Worm (Caenorhabditis elegans) whole organism, L2 larva: ENCODE results near the gene C49C8.2.

ENCODE experiments used
- C34F6.9 ChIP-seq: fragments of 150-350 bp; optimal IDR thresholded peaks from 2 replicates; lab custom pipeline; 2014; ENCODE audit warnings: missing biosample characterization, missing genetic modification characterization
- F13H6.1 ChIP-seq: sonication (generic microtip); optimal IDR thresholded peaks from 2 replicates; lab custom pipeline; 2016; ENCODE audit warnings: missing genetic modification characterization, missing compliant biosample characterization
- R02D3.7 ChIP-seq: fragments of 150-350 bp; optimal IDR thresholded peaks from 2 replicates; lab custom pipeline; 2014; ENCODE audit warnings: missing biosample characterization, missing genetic modification characterization
- Y55F3AM.14 ChIP-seq: fragments of 200-800 bp; sonication (Bioruptor generic); optimal IDR thresholded peaks from 2 replicates; lab custom pipeline; 2018; ENCODE audit warnings: mild to moderate bottlenecking, missing genetic modification characterization, missing compliant biosample characterization
- ZK546.5 ChIP-seq: sonication (generic microtip); optimal IDR thresholded peaks from 2 replicates; lab custom pipeline; 2017; ENCODE audit warnings: missing biosample characterization, missing genetic modification characterization
- alr-1 ChIP-seq: fragments of 150-350 bp; optimal IDR thresholded peaks from 2 replicates; lab custom pipeline; 2014; ENCODE audit warnings: missing biosample characterization, missing genetic modification characterization
- aly-2 ChIP-seq: fragments of 150-350 bp; optimal IDR thresholded peaks from 2 replicates; lab custom pipeline; 2014; ENCODE audit warnings: missing biosample characterization, missing genetic modification characterization
- ama-1 ChIP-seq: fragments of 150-350 bp; optimal IDR thresholded peaks from 2 replicates; lab custom pipeline; 2018; ENCODE audit warnings: inconsistent platforms
- ceh-16 ChIP-seq: fragments of 150-350 bp; optimal IDR thresholded peaks from 2 replicates; lab custom pipeline; 2014; ENCODE audit warnings: missing biosample characterization, missing genetic modification characterization
- ceh-82 ChIP-seq: fragments of 150-350 bp; optimal IDR thresholded peaks from 2 replicates; lab custom pipeline; 2014; ENCODE audit warnings: missing biosample characterization, missing genetic modification characterization
- crh-2 ChIP-seq: sonication (generic microtip); optimal IDR thresholded peaks from 2 replicates; lab custom pipeline; 2017; ENCODE audit warnings: missing biosample characterization, missing genetic modification characterization
- dmd-4 ChIP-seq: sonication (generic microtip); optimal IDR thresholded peaks from 2 replicates; lab custom pipeline; 2017; ENCODE audit warnings: missing biosample characterization, missing genetic modification characterization
- egl-27 ChIP-seq: sonication (generic microtip); optimal IDR thresholded peaks from 3 replicates; lab custom pipeline; 2017; ENCODE audit warnings: missing biosample characterization, missing genetic modification reagents, missing genetic modification characterization
- elt-1 ChIP-seq: fragments of 150-350 bp; optimal IDR thresholded peaks from 2 replicates; lab custom pipeline; 2014; ENCODE audit warnings: missing biosample characterization, missing genetic modification characterization
- elt-3 ChIP-seq: sonication (generic microtip); optimal IDR thresholded peaks from 2 replicates; lab custom pipeline; 2017; ENCODE audit warnings: missing biosample characterization, missing genetic modification characterization
- fos-1 ChIP-seq: fragments of 150-350 bp; optimal IDR thresholded peaks from 2 replicates; lab custom pipeline; 2014; ENCODE audit warnings: missing biosample characterization, missing genetic modification characterization
- lin-11 ChIP-seq: fragments of 150-350 bp; sonication (generic microtip); optimal IDR thresholded peaks from 2 replicates; lab custom pipeline; 2014; ENCODE audit warnings: missing biosample characterization, missing genetic modification characterization, inconsistent platforms, mixed read lengths
- lin-13 ChIP-seq: fragments of 150-350 bp; optimal IDR thresholded peaks from 2 replicates; lab custom pipeline; 2014; ENCODE audit warnings: missing biosample characterization, missing genetic modification reagents, missing genetic modification characterization
- lin-39 ChIP-seq: fragments of 150-350 bp; optimal IDR thresholded peaks from 2 replicates; lab custom pipeline; 2014; ENCODE audit warnings: missing biosample characterization, missing genetic modification reagents, missing genetic modification characterization
- lsy-2 ChIP-seq, 2 experiments: fragments of 150-350 bp in 1 of 2; sonication (generic microtip) in 1 of 2; optimal IDR thresholded peaks; 2 replicates each; lab custom pipeline; 2014 to 2017; ENCODE audit warnings: missing biosample characterization in 2 of 2, missing genetic modification characterization in 2 of 2
- mab-5 ChIP-seq: fragments of 150-350 bp; optimal IDR thresholded peaks from 2 replicates; lab custom pipeline; 2014; ENCODE audit warnings: missing biosample characterization, missing genetic modification characterization
- mbf-1 ChIP-seq: sonication (generic microtip); optimal IDR thresholded peaks from 2 replicates; lab custom pipeline; 2017; ENCODE audit warnings: missing biosample characterization, missing genetic modification characterization
- mdl-1 ChIP-seq, 2 experiments: fragments of 150-350 bp in 1 of 2; sonication (generic microtip) in 1 of 2; optimal IDR thresholded peaks; 2 replicates each; lab custom pipeline; 2017; ENCODE audit warnings: missing biosample characterization in 2 of 2, missing genetic modification characterization in 2 of 2
- nhr-10 ChIP-seq: sonication (generic microtip); optimal IDR thresholded peaks from 2 replicates; lab custom pipeline; 2017; ENCODE audit warnings: missing biosample characterization, missing genetic modification characterization
- nhr-11 ChIP-seq: fragments of 150-350 bp; optimal IDR thresholded peaks from 2 replicates; lab custom pipeline; 2014; ENCODE audit warnings: missing biosample characterization, missing genetic modification characterization
- nhr-12 ChIP-seq: fragments of 150-350 bp; optimal IDR thresholded peaks from 2 replicates; lab custom pipeline; 2014; ENCODE audit warnings: missing biosample characterization, missing genetic modification characterization
- nhr-129 ChIP-seq: fragments of 150-350 bp; optimal IDR thresholded peaks from 2 replicates; lab custom pipeline; 2014; ENCODE audit warnings: missing biosample characterization, missing genetic modification characterization
- nhr-21 ChIP-seq: fragments of 150-350 bp; optimal IDR thresholded peaks from 2 replicates; lab custom pipeline; 2014; ENCODE audit warnings: missing biosample characterization, missing genetic modification characterization
- nhr-25 ChIP-seq: fragments of 150-350 bp; sonication (generic microtip); optimal IDR thresholded peaks from 3 replicates; lab custom pipeline; 2014; ENCODE audit warnings: missing biosample characterization, missing genetic modification characterization
- nhr-6 ChIP-seq: fragments of 150-350 bp; optimal IDR thresholded peaks from 2 replicates; lab custom pipeline; 2014; ENCODE audit warnings: missing biosample characterization, missing genetic modification characterization
- nhr-77 ChIP-seq: fragments of 150-350 bp; optimal IDR thresholded peaks from 2 replicates; lab custom pipeline; 2014; ENCODE audit warnings: missing biosample characterization, missing genetic modification characterization
- peb-1 ChIP-seq: fragments of 150-350 bp; optimal IDR thresholded peaks from 2 replicates; lab custom pipeline; 2014; ENCODE audit warnings: missing biosample characterization, missing genetic modification characterization
- sem-4 ChIP-seq: fragments of 150-350 bp; optimal IDR thresholded peaks from 2 replicates; lab custom pipeline; 2014; ENCODE audit warnings: missing biosample characterization, missing genetic modification reagents, missing genetic modification characterization
- skn-1 ChIP-seq: sonication (generic microtip); optimal IDR thresholded peaks from 2 replicates; lab custom pipeline; 2017; ENCODE audit warnings: missing biosample characterization, missing genetic modification characterization
- sma-3 ChIP-seq: sonication (generic microtip); optimal IDR thresholded peaks from 2 replicates; lab custom pipeline; 2016; ENCODE audit warnings: missing genetic modification reagents, missing genetic modification characterization, missing compliant biosample characterization
- sma-9 ChIP-seq, 2 experiments: fragments of 150-350 bp in 1 of 2; sonication (generic microtip) in 1 of 2; optimal IDR thresholded peaks; 2 replicates each; lab custom pipeline; 2014 to 2016; ENCODE audit warnings: missing genetic modification characterization in 2 of 2, mild to moderate bottlenecking in 1 of 2, missing biosample characterization in 1 of 2, missing compliant biosample characterization in 1 of 2, missing genetic modification reagents in 1 of 2, moderate library complexity in 1 of 2
- snpc-4 ChIP-seq: fragments of 150-350 bp; optimal IDR thresholded peaks from 2 replicates; lab custom pipeline; 2014; ENCODE audit warnings: missing biosample characterization, missing genetic modification characterization
- unc-39 ChIP-seq: fragments of 150-350 bp; optimal IDR thresholded peaks from 2 replicates; lab custom pipeline; 2014; ENCODE audit warnings: missing biosample characterization, missing genetic modification characterization
- unc-55 ChIP-seq: fragments of 150-350 bp; sonication (generic microtip); optimal IDR thresholded peaks from 3 replicates; lab custom pipeline; 2014; ENCODE audit warnings: missing biosample characterization, missing genetic modification reagents, missing genetic modification characterization
- zag-1 ChIP-seq: fragments of 150-350 bp; optimal IDR thresholded peaks from 2 replicates; lab custom pipeline; 2014; ENCODE audit warnings: missing biosample characterization, missing genetic modification characterization
- ztf-1 ChIP-seq: fragments of 200-800 bp; sonication (Bioruptor generic); conservative IDR thresholded peaks from 2 replicates; pipeline ENCODE4 v1.3.6; 2022; ENCODE audit warnings: missing genetic modification characterization, missing compliant biosample characterization
- ztf-11 ChIP-seq: sonication (generic microtip); optimal IDR thresholded peaks from 2 replicates; lab custom pipeline; 2017; ENCODE audit warnings: missing biosample characterization, missing genetic modification characterization

The C49C8.2 gene

DNA sequence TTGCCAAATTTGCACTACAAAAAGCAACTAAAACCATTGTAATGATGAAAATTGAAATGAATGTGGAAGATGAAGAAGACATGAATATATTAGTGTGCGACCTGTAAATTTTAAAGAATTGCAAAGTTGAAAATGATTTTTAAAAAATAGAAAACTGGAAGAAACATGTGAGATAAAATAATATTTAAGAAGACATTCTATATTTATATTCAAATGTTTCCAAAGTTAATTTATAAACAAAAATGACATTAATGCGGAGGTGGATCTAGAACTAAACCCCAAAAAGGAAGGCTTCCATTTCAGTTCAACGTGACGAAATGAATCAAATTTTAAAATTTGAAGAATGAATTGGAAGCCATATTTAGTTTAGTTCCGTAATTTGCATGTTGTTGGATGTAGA lies 28.3 kb downstream of the C49C8.2 start, which contains the start of gene nlp-60:
Gene nlp-60, minus strand, starts transcription at position 101 of the 400 bp plus-strand sequence.
- TF ChIP-seq snpc-4 (tag; lab: Kevin White, UChicago) (no peak), fos-1 (tag; lab: Kevin White, UChicago) (no peak), Y55F3AM.14 (GFP tag; lab: Kevin White, UChicago) (no peak), crh-2 (tag; lab: Kevin White, UChicago) (no peak), sma-3 (GFP tag; lab: Kevin White, UChicago) (no peak), unc-39 (no peak), sma-9 (GFP tag; optimal IDR thresholded peaks at IDR 0.05; lab: Kevin White, UChicago) (no peak), sma-9 (tag; optimal IDR thresholded peaks at IDR 0.05; lab: Kevin White, UChicago) (no peak), zag-1 (tag; lab: Kevin White, UChicago) (no peak), peb-1 (tag; lab: Kevin White, UChicago) (no peak), lin-13 (no peak), ztf-1 (no peak), mbf-1 (tag; lab: Kevin White, UChicago) (no peak), egl-27 (tag; lab: Kevin White, UChicago) (no peak), nhr-6 (tag; lab: Kevin White, UChicago) (no peak), ceh-82 (tag; lab: Kevin White, UChicago) (no peak), aly-2 (tag; lab: Kevin White, UChicago) (no peak), sem-4 (tag; lab: Kevin White, UChicago) (no peak)

DNA sequence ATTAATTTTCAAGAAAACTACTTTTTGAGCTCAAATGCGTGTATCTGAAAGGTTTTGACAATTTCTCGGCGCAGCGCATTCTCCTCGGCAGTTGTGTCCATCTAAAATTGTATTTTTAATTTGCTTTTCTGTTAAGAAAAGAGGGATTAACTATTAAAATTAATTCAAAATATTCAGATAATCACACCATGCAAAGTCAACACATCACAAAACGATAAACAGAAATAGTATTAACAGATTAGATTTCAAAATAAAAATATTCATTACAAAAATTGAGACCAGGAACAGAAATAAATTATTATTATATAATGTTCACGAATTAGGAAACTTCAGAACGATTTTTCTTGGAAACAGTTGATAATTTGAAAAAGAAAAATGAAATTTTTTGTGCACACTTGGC lies 35.6 kb downstream of the C49C8.2 start, which contains the start of gene pole-2:
Gene pole-2, minus strand, starts transcription at position 101 of the 400 bp plus-strand sequence.
- TF ChIP-seq fos-1 (tag; lab: Kevin White, UChicago) = no peak
- TF ChIP-seq nhr-11 (tag; lab: Kevin White, UChicago) = no peak
- no peak for TF ChIP-seq egl-27 (tag; lab: Kevin White, UChicago)
- no peak for TF ChIP-seq lin-13
- no peak for TF ChIP-seq ama-1 (lab: Kevin White, UChicago)
- TF ChIP-seq R02D3.7 = no peak
- TF ChIP-seq Y55F3AM.14 (GFP tag; lab: Kevin White, UChicago) = no peak
- TF ChIP-seq zag-1 (tag; lab: Kevin White, UChicago) = no peak
- no peak for TF ChIP-seq nhr-77 (tag; lab: Kevin White, UChicago)
- no peak for TF ChIP-seq elt-1 (tag; lab: Kevin White, UChicago)
- TF ChIP-seq ceh-82 (tag; lab: Kevin White, UChicago) = no peak
- TF ChIP-seq nhr-21 = no peak
- TF ChIP-seq dmd-4 = no peak
- no peak for TF ChIP-seq snpc-4 (tag; lab: Kevin White, UChicago)
- TF ChIP-seq sma-3 (GFP tag; lab: Kevin White, UChicago) = no peak
- no peak for TF ChIP-seq alr-1 (tag; lab: Kevin White, UChicago)
- TF ChIP-seq mbf-1 (tag; lab: Kevin White, UChicago) = no peak
- no peak for TF ChIP-seq nhr-10
- no peak for TF ChIP-seq ZK546.5

DNA sequence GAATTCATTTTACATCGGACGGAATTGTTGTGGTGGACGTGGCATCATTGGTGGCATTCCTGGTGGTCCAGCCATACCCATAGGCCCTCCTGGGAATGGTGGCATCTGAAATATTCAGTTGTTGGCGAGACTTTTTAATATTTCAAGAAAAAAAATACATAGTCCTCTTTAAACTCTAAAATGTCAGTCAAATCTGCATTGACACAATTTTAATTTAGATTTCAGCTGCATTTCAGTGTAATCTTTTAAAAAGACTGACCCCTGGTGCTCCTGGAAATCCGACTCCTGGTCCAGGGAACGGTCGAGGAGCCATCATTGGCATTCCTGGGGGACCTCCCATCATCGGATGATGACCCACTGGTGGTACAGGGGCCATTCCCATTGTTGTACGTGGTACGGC lies 36.1 kb downstream of the C49C8.2 start:
- no peak for TF ChIP-seq nhr-10
- no peak for TF ChIP-seq dmd-4
- no peak for TF ChIP-seq elt-3 (tag; lab: Kevin White, UChicago)
- no peak for TF ChIP-seq mdl-1 (tag; optimal IDR thresholded peaks at IDR 0.05; lab: Kevin White, UChicago)
- no peak for TF ChIP-seq C34F6.9
- no peak for TF ChIP-seq lsy-2 (tag; optimal IDR thresholded peaks at IDR 0.05; lab: Kevin White, UChicago)
- no peak for TF ChIP-seq ZK546.5
- no peak for TF ChIP-seq ceh-16 (tag; lab: Kevin White, UChicago)
- no peak for TF ChIP-seq lin-39 (tag; lab: Kevin White, UChicago)
- TF ChIP-seq ceh-82 (tag; lab: Kevin White, UChicago) = no peak
- no peak for TF ChIP-seq nhr-12 (tag; lab: Kevin White, UChicago)

DNA sequence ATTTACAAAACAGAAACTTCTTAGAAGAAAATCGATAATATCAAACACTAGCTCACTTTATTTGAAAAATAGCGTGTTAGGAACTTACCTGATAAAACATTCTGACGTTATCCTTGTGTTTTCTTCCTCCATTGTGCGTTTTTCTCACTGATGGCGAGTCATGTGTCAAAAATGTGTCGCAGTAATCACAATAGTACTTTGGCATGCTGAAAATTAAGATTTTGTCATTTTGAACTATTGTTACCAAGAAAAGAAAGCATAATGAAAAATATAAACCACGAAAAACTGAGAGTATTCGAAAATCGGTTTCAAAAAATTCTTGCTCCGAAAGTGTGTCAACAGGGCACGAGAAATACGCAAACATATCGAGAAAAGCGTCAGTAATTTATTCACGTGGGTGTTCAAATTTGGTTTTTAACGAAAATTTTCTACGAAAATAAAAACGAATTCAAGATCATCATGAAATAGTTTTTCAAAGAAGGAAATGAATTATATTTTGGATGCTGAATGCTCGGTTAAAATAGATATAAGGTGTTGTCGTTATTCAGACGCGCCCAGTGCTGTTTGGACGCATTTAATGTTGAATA lies 36.8 kb downstream of the C49C8.2 start, which contains the start of gene snrp-3:
Gene snrp-3, minus strand, starts transcription at position 206 of the 587 bp plus-strand sequence.
- TF ChIP-seq ztf-11 (no peak), nhr-77 (tag; lab: Kevin White, UChicago) (no peak), C34F6.9 (peak; percentile 96), nhr-12 (tag; lab: Kevin White, UChicago) (no peak), unc-55 (GFP tag; lab: Kevin White, UChicago) (peak; percentile 94), nhr-129 (tag; lab: Kevin White, UChicago) (peak; percentile 79), aly-2 (tag; lab: Kevin White, UChicago) (no peak), zag-1 (tag; lab: Kevin White, UChicago) (peak; percentile 32), lin-13 (peak; percentile 86), dmd-4 (no peak), ceh-16 (tag; lab: Kevin White, UChicago) (no peak), skn-1 (tag; lab: Kevin White, UChicago) (no peak), sem-4 (tag; lab: Kevin White, UChicago) (peak; percentile 62), sma-9 (GFP tag; optimal IDR thresholded peaks at IDR 0.05; lab: Kevin White, UChicago) (peak; percentile 79), sma-9 (tag; optimal IDR thresholded peaks at IDR 0.05; lab: Kevin White, UChicago) (no peak), peb-1 (tag; lab: Kevin White, UChicago) (no peak), mbf-1 (tag; lab: Kevin White, UChicago) (no peak), nhr-25 (tag; lab: Kevin White, UChicago) (peak; percentile 90), sma-3 (GFP tag; lab: Kevin White, UChicago) (peak; percentile 71), egl-27 (tag; lab: Kevin White, UChicago) (peak; percentile 66), F13H6.1 (tag; lab: Kevin White, UChicago) (peak; percentile 83), nhr-11 (tag; lab: Kevin White, UChicago) (no peak), ceh-82 (tag; lab: Kevin White, UChicago) (no peak), snpc-4 (tag; lab: Kevin White, UChicago) (peak; percentile 55), mab-5 (tag; lab: Kevin White, UChicago) (peak; percentile 73), crh-2 (tag; lab: Kevin White, UChicago) (peak; percentile 86), ama-1 (lab: Kevin White, UChicago) (peak; percentile 69), R02D3.7 (peak; percentile 16), nhr-6 (tag; lab: Kevin White, UChicago) (peak; percentile 78), elt-3 (tag; lab: Kevin White, UChicago) (no peak), nhr-21 (peak; percentile 78), lin-11 (tag; lab: Kevin White, UChicago) (no peak)
